Worm (Caenorhabditis elegans): ENCODE measurements around the gene ser-1.
A peak's percentile ranks its signal among the peaks of the same experiment; 100 is the strongest.

The ser-1 gene

DNA sequence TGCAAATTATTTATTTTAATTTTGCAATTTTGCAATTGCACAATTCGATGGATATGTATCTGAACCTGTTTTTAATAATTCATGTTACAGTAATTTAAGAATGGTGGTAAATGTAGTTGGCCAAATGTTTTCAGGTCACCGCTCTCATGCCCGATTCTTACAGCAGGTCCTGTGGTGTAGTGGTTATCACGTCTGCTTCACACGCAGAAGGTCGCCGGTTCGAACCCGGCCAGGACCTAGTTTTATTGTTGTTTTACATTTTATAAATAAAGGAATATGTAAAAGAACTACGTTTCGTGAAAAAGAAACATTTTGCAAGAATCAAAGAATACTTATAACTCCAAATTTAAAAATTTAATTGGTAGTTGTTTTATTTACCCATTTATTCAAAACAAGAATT is 10.7 kb downstream of the ser-1 start (continued):
- no peak for TF ChIP-seq hlh-11 (tag; optimal IDR thresholded peaks at IDR 0.05)
- TF ChIP-seq gei-8 (GFP tag; optimal IDR thresholded peaks at IDR 0.05): no peak
- TF ChIP-seq dpl-1 (GFP tag; optimal IDR thresholded peaks at IDR 0.05): no peak
- TF ChIP-seq madf-5 (GFP tag; IDR thresholded peaks at IDR 0.05): no peak
- TF ChIP-seq madf-9 (GFP tag; conservative IDR thresholded peaks at IDR 0.05): no peak
- no peak for TF ChIP-seq lin-1 (GFP tag; IDR thresholded peaks at IDR 0.05)
- TF ChIP-seq daf-19 (GFP tag; conservative IDR thresholded peaks at IDR 0.05): no peak
- TF ChIP-seq F37D6.2 (tag; optimal IDR thresholded peaks at IDR 0.05): no peak
- TF ChIP-seq ces-1 (GFP tag; optimal IDR thresholded peaks at IDR 0.05): no peak
- TF ChIP-seq ceh-20 (GFP tag; IDR thresholded peaks at IDR 0.05): 0 out of 2 replicates have a peak, but pooled peaks have one; percentile 16
- TF ChIP-seq duxl-1 (tag; optimal IDR thresholded peaks at IDR 0.05; ENCODE audit: poor library complexity): no peak
- no peak for TF ChIP-seq ZK337.2 (GFP tag; IDR thresholded peaks at IDR 0.05)
- TF ChIP-seq T26A8.4 (GFP tag; IDR thresholded peaks at IDR 0.05): no peak
- no peak for TF ChIP-seq Y105C5A.15 (GFP tag; IDR thresholded peaks at IDR 0.05)
- no peak for TF ChIP-seq nhr-76 (tag; optimal IDR thresholded peaks at IDR 0.05)
- TF ChIP-seq F44E2.7 (GFP tag; IDR thresholded peaks at IDR 0.05): no peak
- no peak for TF ChIP-seq zag-1 (tag; optimal IDR thresholded peaks at IDR 0.05)
- no peak for TF ChIP-seq fos-1 (tag; optimal IDR thresholded peaks at IDR 0.05)
- no peak for TF ChIP-seq aly-2 (tag; optimal IDR thresholded peaks at IDR 0.05)
- TF ChIP-seq ctbp-1 (GFP tag; IDR thresholded peaks at IDR 0.05): no peak
- TF ChIP-seq lin-38 (GFP tag; IDR thresholded peaks at IDR 0.05): peak; percentile 61
- no peak for TF ChIP-seq pqm-1 (tag; optimal IDR thresholded peaks at IDR 0.05)
- TF ChIP-seq ceh-44 (GFP tag; IDR thresholded peaks at IDR 0.05): no peak
- TF ChIP-seq attf-4 (tag; optimal IDR thresholded peaks at IDR 0.05): no peak
- no peak for TF ChIP-seq F10B5.3 (tag; optimal IDR thresholded peaks at IDR 0.05)
- TF ChIP-seq daf-8 (GFP tag; IDR thresholded peaks at IDR 0.05): no peak
- no peak for TF ChIP-seq nhr-41 (GFP tag; IDR thresholded peaks at IDR 0.05)
- no peak for TF ChIP-seq zfp-2 (tag; optimal IDR thresholded peaks at IDR 0.05)
- TF ChIP-seq unc-130 (GFP tag; optimal IDR thresholded peaks at IDR 0.05): no peak
- no peak for TF ChIP-seq ztf-11 (tag; optimal IDR thresholded peaks at IDR 0.05)
- no peak for TF ChIP-seq mxl-2 (GFP tag; conservative IDR thresholded peaks at IDR 0.05)
- TF ChIP-seq ceh-62 (tag; optimal IDR thresholded peaks at IDR 0.05): no peak
- no peak for TF ChIP-seq Y5F2A.4 (GFP tag; optimal IDR thresholded peaks at IDR 0.05)
- TF ChIP-seq T20F7.1 (GFP tag; optimal IDR thresholded peaks at IDR 0.05): no peak
- no peak for TF ChIP-seq hmg-1.1 (GFP tag; IDR thresholded peaks at IDR 0.05)
- TF ChIP-seq mes-2 (tag; optimal IDR thresholded peaks at IDR 0.05; ENCODE audit: poor library complexity, severe bottlenecking): no peak
- TF ChIP-seq hlh-30 (tag; optimal IDR thresholded peaks at IDR 0.05; ENCODE audit: insufficient read depth): no peak
- no peak for TF ChIP-seq sdz-12 (GFP tag; optimal IDR thresholded peaks at IDR 0.05)
- no peak for TF ChIP-seq lin-15B (tag; optimal IDR thresholded peaks at IDR 0.05)
- TF ChIP-seq ceh-28 (tag; optimal IDR thresholded peaks at IDR 0.05): no peak
- TF ChIP-seq spr-3 (GFP tag; optimal IDR thresholded peaks at IDR 0.05): no peak
- TF ChIP-seq dmd-8 (GFP tag; IDR thresholded peaks at IDR 0.05): peak; percentile 76; the same call in 1 of the 2 replicates
- peak in 1 of 2 experiments; percentile 32 for TF ChIP-seq daf-16 (GFP tag; optimal IDR thresholded peaks at IDR 0.05)
- no peak for TF ChIP-seq daf-16 (tag; optimal IDR thresholded peaks at IDR 0.05)
- no peak for TF ChIP-seq skn-1 (tag; optimal IDR thresholded peaks at IDR 0.05)
- no peak for TF ChIP-seq egl-27 (tag; optimal IDR thresholded peaks at IDR 0.05)
- no peak for TF ChIP-seq unc-62 (GFP tag; optimal IDR thresholded peaks at IDR 0.05 in 1 of 2)
- no peak for TF ChIP-seq unc-62 (tag; optimal IDR thresholded peaks at IDR 0.05)
- no peak for TF ChIP-seq Y48G9A.11 (GFP tag; IDR thresholded peaks at IDR 0.05)
- no peak for TF ChIP-seq aha-1 (tag)
- TF ChIP-seq F49E8.2 (tag; optimal IDR thresholded peaks at IDR 0.05; ENCODE audit: borderline replicate concordance): no peak
- TF ChIP-seq nhr-77 (tag; optimal IDR thresholded peaks at IDR 0.05): no peak
- no peak for TF ChIP-seq nhr-6 (tag; optimal IDR thresholded peaks at IDR 0.05)
- TF ChIP-seq fkh-10 (GFP tag; optimal IDR thresholded peaks at IDR 0.05): no peak

Measured in whole organism, L4 larva.